Fruit fly (Drosophila melanogaster): ENCODE results near the gene CG7272.

The CG7272 gene

DNA sequence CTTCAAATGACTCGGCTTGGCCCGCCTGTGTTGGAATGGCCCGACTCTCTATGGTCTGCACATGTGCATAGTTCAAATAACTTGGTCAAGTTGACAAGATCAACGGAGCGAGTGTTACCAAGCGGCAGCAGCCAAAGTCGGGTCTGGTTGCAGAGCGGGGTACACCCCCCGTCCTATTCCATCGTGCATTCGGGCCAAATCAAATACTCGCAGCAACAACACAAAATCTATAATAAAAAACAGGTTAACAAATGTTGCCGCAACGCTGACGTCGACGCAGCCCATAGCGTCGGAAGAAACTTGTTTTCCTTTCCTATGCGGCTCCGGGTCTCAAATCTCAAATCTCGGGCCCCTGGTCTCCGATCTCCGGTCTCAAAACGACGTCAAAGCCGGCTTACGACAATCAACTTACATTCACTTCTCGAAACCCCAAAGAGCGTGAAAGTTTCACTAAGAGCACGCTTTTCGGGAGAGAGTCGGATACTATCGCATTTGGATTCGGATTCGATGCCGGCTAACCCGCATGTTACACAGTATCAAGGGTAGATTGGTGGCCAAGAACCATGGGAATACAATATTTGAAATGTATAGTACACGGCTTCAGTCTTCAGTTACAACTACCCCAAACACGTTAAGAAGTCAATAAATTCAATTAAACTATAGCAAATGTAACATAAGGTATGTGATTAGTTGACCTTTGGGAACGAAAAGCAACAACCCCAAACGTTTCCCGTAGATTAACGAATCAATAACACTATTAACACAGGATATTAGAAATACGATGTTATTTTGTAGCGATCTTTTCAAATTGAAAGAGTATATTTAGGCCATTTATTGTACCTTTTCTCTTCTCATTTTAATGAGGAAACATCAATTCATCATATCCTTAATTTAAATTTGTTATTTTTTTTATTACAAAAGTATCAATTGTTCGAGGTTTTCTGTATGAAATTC, 33.8 kb downstream of the CG7272 start (continued):
- TF ChIP-seq dsx (GFP tag; optimal IDR thresholded peaks at IDR 0.05; ENCODE audit: poor library complexity, severe bottlenecking): peak; percentile 11
- TF ChIP-seq CG6854 (GFP tag; optimal IDR thresholded peaks at IDR 0.05): no peak
- TF ChIP-seq CG6792 (GFP tag; optimal IDR thresholded peaks at IDR 0.05): peak; percentile 71
- TF ChIP-seq CG7368 (GFP tag; optimal IDR thresholded peaks at IDR 0.05): peak; percentile 44
- peak; percentile 64 for TF ChIP-seq CG1621 (tag; optimal IDR thresholded peaks at IDR 0.05)
- TF ChIP-seq Sox14 (GFP tag; optimal IDR thresholded peaks at IDR 0.05): peak; percentile 77
- TF ChIP-seq esn (GFP tag; optimal IDR thresholded peaks at IDR 0.05): peak; percentile 87
- TF ChIP-seq topi (GFP tag; optimal IDR thresholded peaks at IDR 0.05): peak; percentile 83
- no peak for TF ChIP-seq Hr38 (GFP tag; optimal IDR thresholded peaks at IDR 0.05)
- TF ChIP-seq CG15336 (GFP tag; IDR thresholded peaks at IDR 0.05): peak; percentile 28; the same call in 1 of the 2 replicates
- peak; percentile 60 for TF ChIP-seq CG10669 (GFP tag; optimal IDR thresholded peaks at IDR 0.05)
- TF ChIP-seq Eip78C (GFP tag): peak; percentile 95
- peak; percentile 48 for TF ChIP-seq Lpt (GFP tag; optimal IDR thresholded peaks at IDR 0.05)
- peak; percentile 76 for TF ChIP-seq Sox15 (GFP tag; optimal IDR thresholded peaks at IDR 0.05)
- TF ChIP-seq CG11762 (GFP tag; optimal IDR thresholded peaks at IDR 0.05; ENCODE audit: insufficient read depth): peak; percentile 58
- TF ChIP-seq CG3919 (GFP tag; optimal IDR thresholded peaks at IDR 0.05): peak; percentile 67
- peak; percentile 69 for TF ChIP-seq Sox102F (GFP tag; optimal IDR thresholded peaks at IDR 0.05)
- TF ChIP-seq Hr4 (GFP tag; optimal IDR thresholded peaks at IDR 0.05): peak; percentile 79
- peak; percentile 71 for TF ChIP-seq CG3032 (tag; optimal IDR thresholded peaks at IDR 0.05)
- TF ChIP-seq CG6808 (GFP tag; optimal IDR thresholded peaks at IDR 0.05): peak; percentile 78
- TF ChIP-seq CG6276 (GFP tag; optimal IDR thresholded peaks at IDR 0.05): peak; percentile 81
- peak; percentile 79 for TF ChIP-seq net (GFP tag; optimal IDR thresholded peaks at IDR 0.05)
- TF ChIP-seq dac (GFP tag; optimal IDR thresholded peaks at IDR 0.05): peak; percentile 70
- TF ChIP-seq Met (GFP tag; optimal IDR thresholded peaks at IDR 0.05): peak; percentile 75
- peak; percentile 68 for TF ChIP-seq CG16779 (tag; optimal IDR thresholded peaks at IDR 0.05)
- peak; percentile 8; the same call in 1 of the 3 replicates for TF ChIP-seq CG6163 (GFP tag; IDR thresholded peaks at IDR 0.05)

- TF ChIP-seq salr (GFP tag; optimal IDR thresholded peaks at IDR 0.05) (no peak), CG1621 (tag; optimal IDR thresholded peaks at IDR 0.05) (peak; percentile 17), eg (GFP tag; IDR thresholded peaks at IDR 0.05) (peak; percentile 13; the same call in 2 of the 3 replicates), Ets96B (tag; optimal IDR thresholded peaks at IDR 0.05) (no peak), fd85E (GFP tag; optimal IDR thresholded peaks at IDR 0.05) (no peak), CG6163 (GFP tag; IDR thresholded peaks at IDR 0.05) (peak; percentile 18; the same call in 1 of the 3 replicates), Blimp-1 (GFP tag; optimal IDR thresholded peaks at IDR 0.05) (no peak)
Observed at dm6 chr3L:15535228-15535598, 34.5 kb downstream of the CG7272 start, which contains the start of gene CrebA. CrebA (plus strand) TSS chr3L:15535395.

DNA sequence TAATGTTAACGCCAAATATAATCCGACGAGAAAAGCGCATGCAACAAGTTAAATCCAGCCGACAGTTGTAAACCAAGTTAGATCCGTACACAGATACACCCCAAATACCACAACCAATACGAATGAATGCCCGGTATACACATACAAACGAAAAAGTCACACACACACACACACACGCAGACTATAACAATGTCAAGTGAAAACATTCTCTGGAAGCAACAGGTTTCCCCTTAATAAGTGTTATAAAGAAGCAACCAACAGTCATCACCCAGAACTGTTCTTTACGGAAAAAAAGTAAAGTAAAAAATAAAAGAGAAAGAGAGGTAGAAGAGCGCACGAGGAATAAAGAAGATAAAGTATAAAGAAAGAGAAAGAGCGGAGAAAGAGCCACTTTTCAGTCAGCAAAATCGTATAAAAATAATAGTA, 35.1 kb downstream of the CG7272 start:
- TF ChIP-seq Eip93F (GFP tag; optimal IDR thresholded peaks at IDR 0.05) (peak; percentile 23), CG6808 (GFP tag; optimal IDR thresholded peaks at IDR 0.05) (peak; percentile 25), CG31627 (GFP tag; optimal IDR thresholded peaks at IDR 0.05) (no peak), CG1621 (tag; optimal IDR thresholded peaks at IDR 0.05) (peak; percentile 3), pdm3 (GFP tag; optimal IDR thresholded peaks at IDR 0.05) (no peak), eg (GFP tag; IDR thresholded peaks at IDR 0.05) (0 out of 3 replicates have a peak, but pooled peaks have one; percentile 8), CG11294 (GFP tag; IDR thresholded peaks at IDR 0.05) (no peak), Hr4 (GFP tag; optimal IDR thresholded peaks at IDR 0.05) (no peak), CG15336 (GFP tag; IDR thresholded peaks at IDR 0.05) (no peak), Met (GFP tag; optimal IDR thresholded peaks at IDR 0.05) (no peak), Hr39 (GFP tag; optimal IDR thresholded peaks at IDR 0.05) (no peak), Blimp-1 (GFP tag; optimal IDR thresholded peaks at IDR 0.05) (peak; percentile 8), vri (GFP tag; optimal IDR thresholded peaks at IDR 0.05) (no peak), Eip78C (GFP tag) (peak; percentile 29), ss (GFP tag; optimal IDR thresholded peaks at IDR 0.05) (peak in 1 of 2 experiments; percentile 49), CG8119 (GFP tag; IDR thresholded peaks at IDR 0.05) (0 out of 3 replicates have a peak, but pooled peaks have one; percentile 18), CG6163 (GFP tag; IDR thresholded peaks at IDR 0.05) (peak; percentile 7; the same call in 1 of the 3 replicates), dsx (GFP tag; optimal IDR thresholded peaks at IDR 0.05; ENCODE audit: poor library complexity, severe bottlenecking) (peak; percentile 83)
